Fruit fly (Drosophila melanogaster) whole organism, embryonic: ENCODE measurements around the gene CG44094.

ENCODE experiments used
- Abd-B ChIP-seq: fragments of 200-800 bp; sonication (Bioruptor generic); optimal IDR thresholded peaks from 2 replicates; lab custom pipeline; 2018; ENCODE audit warnings: missing biosample characterization, mild to moderate bottlenecking, missing genetic modification characterization, moderate library complexity
- Asciz ChIP-seq: fragments of 200-800 bp; sonication (Bioruptor generic); optimal IDR thresholded peaks from 2 replicates; lab custom pipeline; 2017; ENCODE audit warnings: missing biosample characterization, mild to moderate bottlenecking, missing genetic modification characterization, missing genetic modification reagents
- Bdp1 ChIP-seq: fragments of 200-800 bp; sonication (Bioruptor generic); optimal IDR thresholded peaks from 3 replicates; lab custom pipeline; 2016; ENCODE audit warnings: missing biosample characterization, missing genetic modification characterization
- Bteb2 ChIP-seq: fragments of 200-800 bp; sonication (Bioruptor generic); optimal IDR thresholded peaks from 2 replicates; lab custom pipeline; 2016; ENCODE audit warnings: missing biosample characterization, missing genetic modification characterization
- C15 ChIP-seq: fragments of 200-800 bp; sonication (Bioruptor generic); IDR thresholded peaks from 3 replicates; pipeline ENCODE4 v1.3.6; 2022; ENCODE audit warnings: missing biosample characterization, missing genetic modification characterization
- CG11560 ChIP-seq: fragments of 200-800 bp; sonication (Bioruptor generic); IDR thresholded peaks from 3 replicates; pipeline ENCODE4 v1.3.6; 2022; ENCODE audit warnings: missing biosample characterization, missing genetic modification characterization
- CG14050 ChIP-seq: fragments of 200-800 bp; sonication (Bioruptor generic); IDR thresholded peaks from 3 replicates; pipeline ENCODE4 v1.3.6; 2022; ENCODE audit warnings: missing biosample characterization, missing genetic modification characterization
- CG15479 ChIP-seq: fragments of 200-800 bp; sonication (Bioruptor generic); optimal IDR thresholded peaks from 3 replicates; lab custom pipeline; 2019; ENCODE audit warnings: missing biosample characterization, mild to moderate bottlenecking, missing genetic modification characterization, moderate library complexity
- CG16815 ChIP-seq: fragments of 200-800 bp; sonication (Bioruptor generic); optimal IDR thresholded peaks from 3 replicates; lab custom pipeline; 2017; ENCODE audit warnings: missing biosample characterization, mild to moderate bottlenecking, missing genetic modification characterization
- CG17385 ChIP-seq: fragments of 200-800 bp; sonication (Bioruptor generic); optimal IDR thresholded peaks from 3 replicates; lab custom pipeline; 2018; ENCODE audit warnings: missing biosample characterization, mild to moderate bottlenecking, missing genetic modification characterization
- CG18262 ChIP-seq: fragments of 200-800 bp; optimal IDR thresholded peaks from 3 replicates; lab custom pipeline; 2019; ENCODE audit warnings: missing biosample characterization, mild to moderate bottlenecking, missing genetic modification characterization, moderate library complexity
- CG3065 ChIP-seq: fragments of 200-800 bp; sonication (Bioruptor generic); optimal IDR thresholded peaks from 2 replicates; lab custom pipeline; 2016; ENCODE audit warnings: missing biosample characterization, missing genetic modification characterization
- CG31388 ChIP-seq: fragments of 200-800 bp; sonication (Bioruptor generic); optimal IDR thresholded peaks from 2 replicates; lab custom pipeline; 2016; ENCODE audit warnings: missing biosample characterization, missing genetic modification characterization
- CG3407 ChIP-seq: fragments of 200-800 bp; sonication (Bioruptor generic); optimal IDR thresholded peaks from 2 replicates; lab custom pipeline; 2018; ENCODE audit warnings: missing biosample characterization, mild to moderate bottlenecking, missing genetic modification characterization
- CG3995 ChIP-seq: fragments of 200-800 bp; sonication (Bioruptor generic); optimal IDR thresholded peaks from 3 replicates; lab custom pipeline; 2016; ENCODE audit warnings: missing biosample characterization, missing genetic modification characterization
- CG4360 ChIP-seq: fragments of 200-800 bp; sonication (Bioruptor generic); IDR thresholded peaks from 2 replicates; pipeline ENCODE4 v1.3.6; 2022; ENCODE audit warnings: missing biosample characterization, missing genetic modification characterization
- CG7556 ChIP-seq: fragments of 200-800 bp; sonication (Bioruptor generic); optimal IDR thresholded peaks from 2 replicates; lab custom pipeline; 2017; ENCODE audit warnings: missing biosample characterization, mild to moderate bottlenecking, missing genetic modification characterization
- CG7745 ChIP-seq: fragments of 200-800 bp; sonication (Bioruptor generic); optimal IDR thresholded peaks from 2 replicates; lab custom pipeline; 2018; ENCODE audit warnings: missing biosample characterization, mild to moderate bottlenecking, missing genetic modification characterization, moderate library complexity
- CG8281 ChIP-seq: fragments of 200-800 bp; sonication (Bioruptor generic); optimal IDR thresholded peaks from 2 replicates; lab custom pipeline; 2018; ENCODE audit warnings: missing biosample characterization, mild to moderate bottlenecking, missing genetic modification characterization, moderate library complexity
- CkIIα-i1 ChIP-seq: fragments of 200-800 bp; sonication (Bioruptor generic); IDR thresholded peaks from 2 replicates; pipeline ENCODE4 v1.3.6; 2022; ENCODE audit warnings: missing biosample characterization, missing genetic modification characterization
- CoRest ChIP-seq: fragments of 200-800 bp; sonication (Bioruptor generic); optimal IDR thresholded peaks from 3 replicates; lab custom pipeline; 2018; ENCODE audit warnings: missing biosample characterization, mild to moderate bottlenecking, missing genetic modification characterization, moderate library complexity
- Dfd ChIP-seq, 2 experiments: fragments of >200 bp; optimal IDR thresholded peaks; 2 replicates each; lab custom pipeline; 2017; ENCODE audit warnings: missing biosample characterization in 2 of 2, missing genetic modification characterization in 2 of 2
- Dref ChIP-seq: fragments of 200-800 bp; sonication (Bioruptor generic); IDR thresholded peaks from 2 replicates; pipeline ENCODE4 v1.3.6; 2022; ENCODE audit warnings: missing biosample characterization, missing genetic modification characterization
- Drgx ChIP-seq: fragments of 200-800 bp; sonication (Bioruptor generic); IDR thresholded peaks from 2 replicates; pipeline ENCODE4 v1.3.6; 2022; ENCODE audit warnings: missing biosample characterization, missing genetic modification characterization
- E2f2 ChIP-seq: fragments of 200-800 bp; sonication (Bioruptor generic); IDR thresholded peaks from 2 replicates; pipeline ENCODE4 v1.3.6; 2022; ENCODE audit warnings: missing biosample characterization, missing genetic modification characterization
- Fer1 ChIP-seq: fragments of 200-800 bp; sonication (Bioruptor generic); optimal IDR thresholded peaks from 2 replicates; lab custom pipeline; 2017; ENCODE audit warnings: missing biosample characterization, mild to moderate bottlenecking, missing genetic modification characterization
- Gsc ChIP-seq: fragments of 200-800 bp; sonication (Bioruptor generic); IDR thresholded peaks from 2 replicates; pipeline ENCODE4 v1.3.6; 2022; ENCODE audit warnings: missing biosample characterization, missing genetic modification characterization
- Hsf ChIP-seq: fragments of 200-800 bp; sonication (Bioruptor generic); optimal IDR thresholded peaks from 3 replicates; lab custom pipeline; 2016; ENCODE audit warnings: missing biosample characterization, missing genetic modification characterization
- MESR4 ChIP-seq: fragments of 200-800 bp; sonication (Bioruptor generic); optimal IDR thresholded peaks from 2 replicates; lab custom pipeline; 2018; ENCODE audit warnings: missing biosample characterization, mild to moderate bottlenecking, missing genetic modification characterization, moderate library complexity
- Myb ChIP-seq: fragments of 200-800 bp; sonication (Bioruptor generic); optimal IDR thresholded peaks from 2 replicates; lab custom pipeline; 2016; ENCODE audit warnings: missing biosample characterization, missing genetic modification characterization
- Sin3A ChIP-seq: fragments of >200 bp; optimal IDR thresholded peaks from 2 replicates; lab custom pipeline; 2018
- Six4 ChIP-seq: fragments of 200-800 bp; sonication (Bioruptor generic); optimal IDR thresholded peaks from 2 replicates; lab custom pipeline; 2016; ENCODE audit warnings: missing biosample characterization, missing genetic modification characterization
- Sox102F ChIP-seq: fragments of 200-800 bp; sonication (Bioruptor generic); optimal IDR thresholded peaks from 2 replicates; lab custom pipeline; 2018; ENCODE audit warnings: missing biosample characterization, mild to moderate bottlenecking, missing genetic modification characterization, moderate library complexity
- ap ChIP-seq: fragments of 200-800 bp; sonication (Bioruptor generic); IDR thresholded peaks from 2 replicates; pipeline ENCODE4 v1.3.6; 2022; ENCODE audit warnings: missing biosample characterization, missing genetic modification characterization
- caup ChIP-seq: fragments of 200-800 bp; sonication (Bioruptor generic); optimal IDR thresholded peaks from 3 replicates; lab custom pipeline; 2017; ENCODE audit warnings: missing biosample characterization, mild to moderate bottlenecking, missing genetic modification characterization, moderate library complexity; ENCODE audit not compliant: severe bottlenecking
- crp ChIP-seq, 2 experiments: fragments of 200-800 bp; sonication (Bioruptor generic); optimal IDR thresholded peaks; 2 replicates in 1 of 2; 3 replicates in 1 of 2; lab custom pipeline; 2017; ENCODE audit warnings: missing biosample characterization in 2 of 2, missing genetic modification characterization in 2 of 2, mild to moderate bottlenecking in 1 of 2, moderate library complexity in 1 of 2
- dysf ChIP-seq: fragments of 200-800 bp; sonication (Bioruptor generic); IDR thresholded peaks from 3 replicates; pipeline ENCODE4 v1.3.6; 2022; ENCODE audit warnings: missing biosample characterization, missing genetic modification characterization
- eyg ChIP-seq: fragments of 200-800 bp; sonication (Bioruptor generic); optimal IDR thresholded peaks from 3 replicates; lab custom pipeline; 2016; ENCODE audit warnings: missing biosample characterization, missing genetic modification characterization
- fd96Cb ChIP-seq: fragments of 200-800 bp; sonication (Bioruptor generic); optimal IDR thresholded peaks from 2 replicates; lab custom pipeline; 2018; ENCODE audit warnings: missing biosample characterization, mild to moderate bottlenecking, missing genetic modification characterization, moderate library complexity
- grau ChIP-seq: fragments of 200-800 bp; optimal IDR thresholded peaks from 3 replicates; lab custom pipeline; 2019; ENCODE audit warnings: missing biosample characterization, mild to moderate bottlenecking, missing genetic modification characterization, moderate library complexity
- gro ChIP-seq: fragments of 200-800 bp; sonication (Bioruptor generic); optimal IDR thresholded peaks from 2 replicates; lab custom pipeline; 2016; ENCODE audit warnings: missing biosample characterization, missing genetic modification characterization
- ind ChIP-seq: fragments of 200-800 bp; sonication (Bioruptor generic); optimal IDR thresholded peaks from 3 replicates; lab custom pipeline; 2016; ENCODE audit warnings: missing biosample characterization, missing genetic modification characterization
- jigr1 ChIP-seq: fragments of 200-800 bp; sonication (Bioruptor generic); IDR thresholded peaks from 3 replicates; pipeline ENCODE4 v1.3.6; 2022; ENCODE audit warnings: missing biosample characterization, missing genetic modification characterization
- pita ChIP-seq: fragments of 200-800 bp; sonication (Bioruptor generic); optimal IDR thresholded peaks from 2 replicates; lab custom pipeline; 2017; ENCODE audit warnings: missing biosample characterization, mild to moderate bottlenecking, missing genetic modification characterization
- sc ChIP-seq, 3 experiments: fragments of >200 bp in 2 of 3; fragments of 200-800 bp in 1 of 3; sonication (Bioruptor generic) in 1 of 3; optimal IDR thresholded peaks; 2 replicates in 2 of 3; 3 replicates in 1 of 3; lab custom pipeline; 2017; ENCODE audit warnings: mild to moderate bottlenecking in 1 of 3, missing biosample characterization in 1 of 3, missing genetic modification characterization in 1 of 3, missing genetic modification reagents in 1 of 3
- sisA ChIP-seq: fragments of 200-800 bp; sonication (Bioruptor generic); IDR thresholded peaks from 2 replicates; pipeline ENCODE4 v1.3.6; 2022; ENCODE audit warnings: missing biosample characterization, missing genetic modification characterization
- slbo ChIP-seq: fragments of 200-800 bp; sonication (Bioruptor generic); IDR thresholded peaks from 2 replicates; pipeline ENCODE4 v1.3.6; 2022; ENCODE audit warnings: missing biosample characterization, missing genetic modification characterization
- stc ChIP-seq: fragments of 200-800 bp; sonication (Bioruptor generic); IDR thresholded peaks from 2 replicates; pipeline ENCODE4 v1.3.6; 2022; ENCODE audit warnings: missing biosample characterization, missing genetic modification characterization
- toy ChIP-seq: fragments of 200-800 bp; sonication (Bioruptor generic); IDR thresholded peaks from 2 replicates; pipeline ENCODE4 v1.3.6; 2022; ENCODE audit warnings: missing biosample characterization, missing genetic modification characterization
- trem ChIP-seq: fragments of 200-800 bp; optimal IDR thresholded peaks from 3 replicates; lab custom pipeline; 2019; ENCODE audit warnings: missing biosample characterization, mild to moderate bottlenecking, missing genetic modification characterization, moderate library complexity

The CG44094 gene

DNA sequence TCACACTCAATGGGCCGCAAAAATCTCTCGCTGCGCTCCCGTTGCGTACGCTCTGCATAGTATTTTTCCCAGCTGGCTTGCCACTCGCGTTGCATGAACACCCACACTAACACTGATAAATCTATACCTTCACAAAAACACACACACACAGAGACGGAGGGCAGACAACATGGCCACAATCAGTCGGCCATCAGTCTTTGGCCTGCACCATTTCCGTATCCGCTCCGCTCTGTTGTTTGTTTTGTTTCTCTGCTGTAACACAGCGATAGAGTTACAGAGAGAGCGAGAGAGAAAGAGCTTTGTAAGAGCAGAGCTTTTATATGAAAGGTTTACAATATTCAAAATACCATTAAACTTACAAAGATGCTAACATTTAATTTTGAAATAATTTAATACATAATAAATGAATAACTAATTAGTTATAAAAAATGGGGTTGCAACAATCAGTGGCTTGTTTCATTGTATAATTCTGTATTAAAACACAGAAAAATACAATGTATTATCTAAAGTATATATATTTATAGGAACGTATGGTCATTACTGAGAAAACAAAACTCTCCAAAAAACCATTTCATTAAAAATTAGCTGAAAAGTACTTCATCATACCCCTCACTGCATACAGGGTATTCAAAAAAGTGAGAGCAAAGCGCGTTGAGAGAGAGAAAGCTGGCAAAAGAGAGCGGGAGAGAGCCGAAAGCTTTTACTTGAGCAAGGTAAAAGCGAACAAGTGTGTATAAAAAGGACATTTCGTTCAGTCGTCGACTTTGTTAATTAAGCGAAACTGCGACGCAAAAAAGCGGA is 32.7 kb upstream of the CG44094 start, which contains the start of gene CG14853 (continued):
- TF ChIP-seq CG3407 (GFP tag; lab: Kevin White, UChicago), result peak; percentile 36
- TF ChIP-seq pita (GFP tag; lab: Kevin White, UChicago), result no peak
- no peak for TF ChIP-seq CG3995 (GFP tag; lab: Kevin White, UChicago)
- no peak for TF ChIP-seq CG4360
- peak; percentile 88 for TF ChIP-seq CG18262 (tag; lab: Kevin White, UChicago)
- no peak for TF ChIP-seq CkIIα-i1
- peak; percentile 91 for TF ChIP-seq slbo (GFP tag; lab: Robert Waterston, UW)
- TF ChIP-seq CG15479 (GFP tag; lab: Kevin White, UChicago), result peak; percentile 1
- TF ChIP-seq Six4, result peak; percentile 44
- TF ChIP-seq Sin3A, result no peak
- TF ChIP-seq CG7745 (tag; lab: Kevin White, UChicago), result no peak
- TF ChIP-seq CG11560 (tag; lab: Robert Waterston, UW), result no peak
- TF ChIP-seq eyg, result peak; percentile 4
- TF ChIP-seq caup, result peak; percentile 81
- TF ChIP-seq Gsc (GFP tag; lab: Robert Waterston, UW), result no peak
- TF ChIP-seq trem, result peak; percentile 18
- TF ChIP-seq CoRest (tag; lab: Kevin White, UChicago), result peak; percentile 94
- no peak for TF ChIP-seq CG31388
- no peak for TF ChIP-seq sc (optimal IDR thresholded peaks at IDR 0.05; lab: Kevin White, UChicago)
- TF ChIP-seq sc (GFP tag; optimal IDR thresholded peaks at IDR 0.05; lab: Kevin White, UChicago), result peak; percentile 74
- TF ChIP-seq CG14050 (GFP tag; lab: Robert Waterston, UW), result peak; percentile 80
- TF ChIP-seq stc, result peak; percentile 76
- TF ChIP-seq CG17385 (GFP tag; lab: Kevin White, UChicago), result peak; percentile 77
- peak; percentile 56 for TF ChIP-seq sisA (GFP tag; lab: Robert Waterston, UW)
- peak; percentile 53 for TF ChIP-seq Hsf
- TF ChIP-seq Drgx (GFP tag; lab: Robert Waterston, UW), result no peak; the same call in 1 of the 2 replicates
- TF ChIP-seq Bteb2 (GFP tag; lab: Kevin White, UChicago), result no peak
- TF ChIP-seq Sox102F (GFP tag; lab: Kevin White, UChicago), result peak; percentile 97
- TF ChIP-seq CG7556, result peak; percentile 72
- TF ChIP-seq Bdp1 (GFP tag; lab: Kevin White, UChicago), result no peak
- TF ChIP-seq fd96Cb (tag; lab: Kevin White, UChicago), result peak; percentile 64
- TF ChIP-seq MESR4, result no peak
- peak; percentile 67; the same call in 1 of the 2 replicates for TF ChIP-seq E2f2 (GFP tag; lab: Robert Waterston, UW)
- peak; percentile 79; the same call in 2 of the 3 replicates for TF ChIP-seq dysf
- TF ChIP-seq Myb (GFP tag; lab: Kevin White, UChicago), result no peak
- TF ChIP-seq Abd-B, result peak; percentile 72
- no peak for TF ChIP-seq gro (GFP tag; lab: Kevin White, UChicago)
- TF ChIP-seq crp (GFP tag; optimal IDR thresholded peaks at IDR 0.05; lab: Kevin White, UChicago), result peak in 1 of 2 experiments; percentile 22
- TF ChIP-seq ap (GFP tag; lab: Robert Waterston, UW), result peak; percentile 79
- no peak for TF ChIP-seq Dfd (GFP tag; optimal IDR thresholded peaks at IDR 0.05; lab: Kevin White, UChicago)
- TF ChIP-seq CG8281 (tag; lab: Kevin White, UChicago), result peak; percentile 29
- peak; percentile 92 for TF ChIP-seq grau (tag; lab: Kevin White, UChicago)
- TF ChIP-seq Fer1 (GFP tag; lab: Kevin White, UChicago), result peak; percentile 71
- TF ChIP-seq CG3065, result peak; percentile 48
- TF ChIP-seq jigr1 (GFP tag; lab: Robert Waterston, UW), result no peak
- peak; percentile 62 for TF ChIP-seq ind (GFP tag; lab: Kevin White, UChicago)
- no peak for TF ChIP-seq C15 (GFP tag; lab: Robert Waterston, UW)
- peak; percentile 62 for TF ChIP-seq Asciz
- no peak for TF ChIP-seq toy (GFP tag; lab: Robert Waterston, UW)
- TF ChIP-seq CG16815 (GFP tag; lab: Kevin White, UChicago), result peak; percentile 53
- TF ChIP-seq Dref (GFP tag; lab: Robert Waterston, UW), result no peak
